Worm (Caenorhabditis elegans) whole organism, L2 larva: ENCODE data around the gene M106.2.

Experiments
- F13H6.1 ChIP-seq: sonication (generic microtip); optimal IDR thresholded peaks from 2 replicates; lab custom pipeline; 2016; ENCODE audit warnings: missing genetic modification characterization, missing compliant biosample characterization
- R02D3.7 ChIP-seq: fragments of 150-350 bp; optimal IDR thresholded peaks from 2 replicates; lab custom pipeline; 2014; ENCODE audit warnings: missing biosample characterization, missing genetic modification characterization
- Y55F3AM.14 ChIP-seq: fragments of 200-800 bp; sonication (Bioruptor generic); optimal IDR thresholded peaks from 2 replicates; lab custom pipeline; 2018; ENCODE audit warnings: mild to moderate bottlenecking, missing genetic modification characterization, missing compliant biosample characterization
- ZK546.5 ChIP-seq: sonication (generic microtip); optimal IDR thresholded peaks from 2 replicates; lab custom pipeline; 2017; ENCODE audit warnings: missing biosample characterization, missing genetic modification characterization
- alr-1 ChIP-seq: fragments of 150-350 bp; optimal IDR thresholded peaks from 2 replicates; lab custom pipeline; 2014; ENCODE audit warnings: missing biosample characterization, missing genetic modification characterization
- aly-2 ChIP-seq: fragments of 150-350 bp; optimal IDR thresholded peaks from 2 replicates; lab custom pipeline; 2014; ENCODE audit warnings: missing biosample characterization, missing genetic modification characterization
- ama-1 ChIP-seq: fragments of 150-350 bp; optimal IDR thresholded peaks from 2 replicates; lab custom pipeline; 2018; ENCODE audit warnings: inconsistent platforms
- ceh-16 ChIP-seq: fragments of 150-350 bp; optimal IDR thresholded peaks from 2 replicates; lab custom pipeline; 2014; ENCODE audit warnings: missing biosample characterization, missing genetic modification characterization
- crh-2 ChIP-seq: sonication (generic microtip); optimal IDR thresholded peaks from 2 replicates; lab custom pipeline; 2017; ENCODE audit warnings: missing biosample characterization, missing genetic modification characterization
- dmd-4 ChIP-seq: sonication (generic microtip); optimal IDR thresholded peaks from 2 replicates; lab custom pipeline; 2017; ENCODE audit warnings: missing biosample characterization, missing genetic modification characterization
- elt-1 ChIP-seq: fragments of 150-350 bp; optimal IDR thresholded peaks from 2 replicates; lab custom pipeline; 2014; ENCODE audit warnings: missing biosample characterization, missing genetic modification characterization
- elt-3 ChIP-seq: sonication (generic microtip); optimal IDR thresholded peaks from 2 replicates; lab custom pipeline; 2017; ENCODE audit warnings: missing biosample characterization, missing genetic modification characterization
- fos-1 ChIP-seq: fragments of 150-350 bp; optimal IDR thresholded peaks from 2 replicates; lab custom pipeline; 2014; ENCODE audit warnings: missing biosample characterization, missing genetic modification characterization
- gmeb-1 ChIP-seq: fragments of 150-350 bp; optimal IDR thresholded peaks from 2 replicates; lab custom pipeline; 2014; ENCODE audit warnings: missing biosample characterization, missing genetic modification characterization
- lin-13 ChIP-seq: fragments of 150-350 bp; optimal IDR thresholded peaks from 2 replicates; lab custom pipeline; 2014; ENCODE audit warnings: missing biosample characterization, missing genetic modification reagents, missing genetic modification characterization
- mab-5 ChIP-seq: fragments of 150-350 bp; optimal IDR thresholded peaks from 2 replicates; lab custom pipeline; 2014; ENCODE audit warnings: missing biosample characterization, missing genetic modification characterization
- mbf-1 ChIP-seq: sonication (generic microtip); optimal IDR thresholded peaks from 2 replicates; lab custom pipeline; 2017; ENCODE audit warnings: missing biosample characterization, missing genetic modification characterization
- mdl-1 ChIP-seq, 2 experiments: fragments of 150-350 bp in 1 of 2; sonication (generic microtip) in 1 of 2; optimal IDR thresholded peaks; 2 replicates each; lab custom pipeline; 2017; ENCODE audit warnings: missing biosample characterization in 2 of 2, missing genetic modification characterization in 2 of 2
- nhr-10 ChIP-seq: sonication (generic microtip); optimal IDR thresholded peaks from 2 replicates; lab custom pipeline; 2017; ENCODE audit warnings: missing biosample characterization, missing genetic modification characterization
- nhr-11 ChIP-seq: fragments of 150-350 bp; optimal IDR thresholded peaks from 2 replicates; lab custom pipeline; 2014; ENCODE audit warnings: missing biosample characterization, missing genetic modification characterization
- nhr-12 ChIP-seq: fragments of 150-350 bp; optimal IDR thresholded peaks from 2 replicates; lab custom pipeline; 2014; ENCODE audit warnings: missing biosample characterization, missing genetic modification characterization
- nhr-129 ChIP-seq: fragments of 150-350 bp; optimal IDR thresholded peaks from 2 replicates; lab custom pipeline; 2014; ENCODE audit warnings: missing biosample characterization, missing genetic modification characterization
- nhr-21 ChIP-seq: fragments of 150-350 bp; optimal IDR thresholded peaks from 2 replicates; lab custom pipeline; 2014; ENCODE audit warnings: missing biosample characterization, missing genetic modification characterization
- nhr-237 ChIP-seq: fragments of 150-350 bp; optimal IDR thresholded peaks from 2 replicates; lab custom pipeline; 2014; ENCODE audit warnings: missing biosample characterization, missing genetic modification characterization
- nhr-25 ChIP-seq: fragments of 150-350 bp; sonication (generic microtip); optimal IDR thresholded peaks from 3 replicates; lab custom pipeline; 2014; ENCODE audit warnings: missing biosample characterization, missing genetic modification characterization
- nhr-6 ChIP-seq: fragments of 150-350 bp; optimal IDR thresholded peaks from 2 replicates; lab custom pipeline; 2014; ENCODE audit warnings: missing biosample characterization, missing genetic modification characterization
- nhr-77 ChIP-seq: fragments of 150-350 bp; optimal IDR thresholded peaks from 2 replicates; lab custom pipeline; 2014; ENCODE audit warnings: missing biosample characterization, missing genetic modification characterization
- peb-1 ChIP-seq: fragments of 150-350 bp; optimal IDR thresholded peaks from 2 replicates; lab custom pipeline; 2014; ENCODE audit warnings: missing biosample characterization, missing genetic modification characterization
- sem-4 ChIP-seq: fragments of 150-350 bp; optimal IDR thresholded peaks from 2 replicates; lab custom pipeline; 2014; ENCODE audit warnings: missing biosample characterization, missing genetic modification reagents, missing genetic modification characterization
- skn-1 ChIP-seq: sonication (generic microtip); optimal IDR thresholded peaks from 2 replicates; lab custom pipeline; 2017; ENCODE audit warnings: missing biosample characterization, missing genetic modification characterization
- sma-3 ChIP-seq: sonication (generic microtip); optimal IDR thresholded peaks from 2 replicates; lab custom pipeline; 2016; ENCODE audit warnings: missing genetic modification reagents, missing genetic modification characterization, missing compliant biosample characterization
- sma-9 ChIP-seq, 2 experiments: fragments of 150-350 bp in 1 of 2; sonication (generic microtip) in 1 of 2; optimal IDR thresholded peaks; 2 replicates each; lab custom pipeline; 2014 to 2016; ENCODE audit warnings: missing genetic modification characterization in 2 of 2, mild to moderate bottlenecking in 1 of 2, missing biosample characterization in 1 of 2, missing compliant biosample characterization in 1 of 2, missing genetic modification reagents in 1 of 2, moderate library complexity in 1 of 2
- snpc-4 ChIP-seq: fragments of 150-350 bp; optimal IDR thresholded peaks from 2 replicates; lab custom pipeline; 2014; ENCODE audit warnings: missing biosample characterization, missing genetic modification characterization
- unc-39 ChIP-seq: fragments of 150-350 bp; optimal IDR thresholded peaks from 2 replicates; lab custom pipeline; 2014; ENCODE audit warnings: missing biosample characterization, missing genetic modification characterization
- unc-55 ChIP-seq: fragments of 150-350 bp; sonication (generic microtip); optimal IDR thresholded peaks from 3 replicates; lab custom pipeline; 2014; ENCODE audit warnings: missing biosample characterization, missing genetic modification reagents, missing genetic modification characterization
- unc-62 ChIP-seq: fragments of 150-350 bp; optimal IDR thresholded peaks from 2 replicates; lab custom pipeline; 2014; ENCODE audit warnings: missing biosample characterization, missing genetic modification reagents, missing genetic modification characterization
- ztf-11 ChIP-seq: sonication (generic microtip); optimal IDR thresholded peaks from 2 replicates; lab custom pipeline; 2017; ENCODE audit warnings: missing biosample characterization, missing genetic modification characterization
- ztf-4 ChIP-seq: fragments of 150-350 bp; optimal IDR thresholded peaks from 2 replicates; lab custom pipeline; 2014; ENCODE audit warnings: missing biosample characterization, missing genetic modification characterization

Gene M106.2

ce11 chrII:10840067-10840466 lies 9.7 kb downstream of the M106.2 start (continued):
- TF ChIP-seq F13H6.1: peak; percentile 80
- peak; percentile 79 for TF ChIP-seq gmeb-1 (tag; lab: Kevin White, UChicago)
- peak; percentile 75 for TF ChIP-seq snpc-4
- TF ChIP-seq nhr-11: no peak
- no peak for TF ChIP-seq nhr-10 (tag; lab: Kevin White, UChicago)
- peak; percentile 11 for TF ChIP-seq ceh-16 (tag; lab: Kevin White, UChicago)
- no peak for TF ChIP-seq ama-1 (lab: Kevin White, UChicago)
- TF ChIP-seq nhr-21 (tag; lab: Kevin White, UChicago): peak; percentile 87
- no peak for TF ChIP-seq skn-1
- no peak for TF ChIP-seq alr-1 (tag; lab: Kevin White, UChicago)
- TF ChIP-seq ztf-11 (tag; lab: Kevin White, UChicago): no peak

ce11 chrII:10838550-10838949 lies 11.3 kb downstream of the M106.2 start:
- TF ChIP-seq sem-4 (no peak), nhr-237 (tag; lab: Kevin White, UChicago) (no peak), mbf-1 (tag; lab: Kevin White, UChicago) (no peak), nhr-10 (tag; lab: Kevin White, UChicago) (no peak), mdl-1 (tag; optimal IDR thresholded peaks at IDR 0.05; lab: Kevin White, UChicago) (no peak), lin-13 (GFP tag; lab: Kevin White, UChicago) (no peak), skn-1 (no peak), gmeb-1 (tag; lab: Kevin White, UChicago) (no peak), nhr-25 (no peak), sma-3 (no peak), Y55F3AM.14 (no peak), crh-2 (tag; lab: Kevin White, UChicago) (no peak), elt-3 (tag; lab: Kevin White, UChicago) (no peak), snpc-4 (no peak), unc-39 (no peak), R02D3.7 (no peak), nhr-77 (tag; lab: Kevin White, UChicago) (no peak)
- TF ChIP-seq, all 48 proteins: peak for 0

ce11 chrII:10834717-10835116 lies 15.1 kb downstream of the M106.2 start:
- TF ChIP-seq crh-2 (tag; lab: Kevin White, UChicago): no peak

ce11 chrII:10829572-10829971 lies 20.2 kb downstream of the M106.2 start:
- TF ChIP-seq nhr-6 (tag; lab: Kevin White, UChicago) (no peak), mab-5 (no peak), ztf-4 (tag; lab: Kevin White, UChicago) (no peak), sma-9 (GFP tag; optimal IDR thresholded peaks at IDR 0.05; lab: Kevin White, UChicago) (no peak), sma-9 (tag; optimal IDR thresholded peaks at IDR 0.05; lab: Kevin White, UChicago) (no peak), nhr-25 (no peak), nhr-12 (no peak), dmd-4 (no peak), nhr-129 (tag; lab: Kevin White, UChicago) (no peak)

- TF ChIP-seq Y55F3AM.14 (no peak), ZK546.5 (tag; lab: Kevin White, UChicago) (no peak), peb-1 (tag; lab: Kevin White, UChicago) (no peak), fos-1 (tag; lab: Kevin White, UChicago) (no peak), nhr-6 (tag; lab: Kevin White, UChicago) (no peak), ama-1 (lab: Kevin White, UChicago) (no peak), skn-1 (no peak), lin-13 (GFP tag; lab: Kevin White, UChicago) (no peak), elt-1 (tag; lab: Kevin White, UChicago) (no peak), aly-2 (no peak), ceh-16 (tag; lab: Kevin White, UChicago) (no peak), unc-62 (GFP tag; lab: Kevin White, UChicago) (no peak), unc-39 (no peak), elt-3 (tag; lab: Kevin White, UChicago) (no peak), unc-55 (GFP tag; lab: Kevin White, UChicago) (no peak)
Measured at ce11 chrII:10829081-10829480, 20.7 kb downstream of the M106.2 start, which contains the start of gene VM106R.1. TSS of gene VM106R.1 (minus strand) at chrII:10829181.
